Worm (Caenorhabditis elegans) whole organism, midembryonic: ENCODE measurements around the gene W09C2.10.

Source experiments
- T22C8.4 ChIP-seq: fragments of 200-800 bp; sonication (Bioruptor generic); IDR thresholded peaks from 2 replicates; pipeline ENCODE4 v1.3.6; 2022; ENCODE audit warnings: missing genetic modification characterization, missing compliant biosample characterization
- klf-2 ChIP-seq: fragments of 200-800 bp; sonication (Bioruptor generic); conservative IDR thresholded peaks from 2 replicates; pipeline ENCODE4 v1.3.6; 2022; ENCODE audit warnings: missing genetic modification reagents, missing genetic modification characterization, missing compliant biosample characterization
- med-1 ChIP-seq: sonication (generic microtip); optimal IDR thresholded peaks from 2 replicates; lab custom pipeline; 2017; ENCODE audit warnings: missing genetic modification characterization, mild to moderate bottlenecking, missing compliant biosample characterization, antibody characterized with exemption, missing genetic modification reagents; ENCODE audit not compliant: insufficient read depth
- ztf-29 ChIP-seq: fragments of 200-800 bp; sonication (Bioruptor generic); IDR thresholded peaks from 2 replicates; pipeline ENCODE4 v1.3.6; 2022; ENCODE audit warnings: missing genetic modification reagents, missing genetic modification characterization, missing compliant biosample characterization

DNA sequence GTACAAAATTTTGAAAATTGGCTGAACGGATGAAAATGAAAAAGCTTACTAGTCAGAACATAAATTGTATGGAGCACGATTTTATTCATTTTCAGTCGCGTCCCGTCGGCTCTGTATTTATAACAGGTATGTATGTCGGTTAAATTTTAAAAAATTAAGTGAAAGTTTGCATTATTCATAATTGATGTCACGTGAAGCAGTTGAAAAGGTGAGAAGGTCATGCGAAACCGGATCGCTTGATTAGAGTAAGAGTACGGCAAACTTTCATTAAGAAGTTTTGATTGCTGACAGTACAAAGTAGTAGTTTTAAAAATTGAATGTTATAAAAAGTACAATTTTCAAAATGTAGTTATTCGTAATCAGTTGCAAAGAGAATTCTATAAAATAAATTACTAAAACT is 48.3 kb upstream of the W09C2.10 start:
- no peak for TF ChIP-seq klf-2
- no peak for TF ChIP-seq ztf-29 (GFP tag; lab: Robert Waterston, UW)
- TF ChIP-seq med-1 (GFP tag; lab: Kevin White, UChicago): no peak
- TF ChIP-seq T22C8.4 (GFP tag; lab: Robert Waterston, UW): no peak
